Worm (Caenorhabditis elegans): Measurements from ENCODE around the gene rbm-34.
A peak's percentile ranks its signal among the peaks of the same experiment; 100 is the strongest.

Gene rbm-34

DNA sequence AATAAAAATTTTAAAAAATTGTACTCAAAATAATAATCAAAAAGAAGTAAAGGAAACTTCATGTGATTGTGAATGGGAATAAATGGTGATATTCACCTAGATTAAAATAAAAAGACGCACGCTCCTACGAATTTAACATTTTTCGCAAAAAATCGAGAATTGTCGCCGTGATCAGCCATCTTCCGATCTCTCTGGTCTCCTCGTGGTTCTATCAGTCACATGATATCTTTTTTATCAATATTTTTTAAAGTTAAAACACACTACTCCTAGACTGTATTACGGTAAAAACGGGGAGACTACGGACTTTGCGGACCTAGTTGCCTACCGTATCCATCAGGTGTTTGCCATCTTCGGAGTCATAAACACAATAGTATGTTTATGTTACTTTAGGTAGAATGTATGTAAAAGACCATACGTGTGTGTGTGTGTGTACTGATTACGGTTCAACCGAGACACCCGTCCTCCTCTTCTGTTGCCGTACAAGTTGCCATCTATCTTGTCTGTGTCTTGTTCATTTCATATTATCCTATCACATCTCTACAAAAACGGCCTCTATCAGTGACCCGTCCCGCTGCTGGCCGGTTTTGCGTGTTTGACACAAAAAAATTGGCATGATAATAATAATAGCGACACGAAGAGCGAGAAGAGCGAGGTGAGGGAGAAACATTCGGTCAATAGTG lies 38.6 kb upstream of the rbm-34 start, which contains the start of gene T12G3.2:
TSS of gene T12G3.2 (minus strand) at position 444 of the 680 bp plus-strand sequence.
- TF ChIP-seq unc-55 (GFP tag; optimal IDR thresholded peaks at IDR 0.05): no peak
- peak in 1 of 2 experiments; percentile 16 for TF ChIP-seq lsy-2 (tag; optimal IDR thresholded peaks at IDR 0.05)
- TF ChIP-seq nhr-129 (tag; optimal IDR thresholded peaks at IDR 0.05): peak; percentile 64
- no peak for TF ChIP-seq nhr-77 (tag; optimal IDR thresholded peaks at IDR 0.05)
- TF ChIP-seq sma-3 (GFP tag; optimal IDR thresholded peaks at IDR 0.05): peak; percentile 44
- TF ChIP-seq elt-3 (tag; optimal IDR thresholded peaks at IDR 0.05): no peak
- TF ChIP-seq sma-9 (GFP tag; optimal IDR thresholded peaks at IDR 0.05): peak; percentile 49
- no peak for TF ChIP-seq sma-9 (tag; optimal IDR thresholded peaks at IDR 0.05)
- TF ChIP-seq R02D3.7 (tag; optimal IDR thresholded peaks at IDR 0.05): no peak
- no peak for TF ChIP-seq skn-1 (tag; optimal IDR thresholded peaks at IDR 0.05)
- peak; percentile 65 for TF ChIP-seq fos-1 (tag; optimal IDR thresholded peaks at IDR 0.05)
- no peak for TF ChIP-seq dmd-4 (tag; optimal IDR thresholded peaks at IDR 0.05)
- TF ChIP-seq ceh-82 (tag; optimal IDR thresholded peaks at IDR 0.05): no peak
- TF ChIP-seq snpc-4 (tag; optimal IDR thresholded peaks at IDR 0.05): no peak
- no peak for TF ChIP-seq ztf-4 (tag; optimal IDR thresholded peaks at IDR 0.05)
- no peak for TF ChIP-seq mdl-1 (tag; optimal IDR thresholded peaks at IDR 0.05)
- peak; percentile 23 for TF ChIP-seq F13H6.1 (tag; optimal IDR thresholded peaks at IDR 0.05)
- peak; percentile 30 for TF ChIP-seq nhr-25 (tag; optimal IDR thresholded peaks at IDR 0.05)
- TF ChIP-seq nhr-237 (tag; optimal IDR thresholded peaks at IDR 0.05): no peak
- no peak for TF ChIP-seq egl-27 (tag; optimal IDR thresholded peaks at IDR 0.05)
- TF ChIP-seq ama-1 (optimal IDR thresholded peaks at IDR 0.05): no peak
- TF ChIP-seq nhr-21 (tag; optimal IDR thresholded peaks at IDR 0.05): peak; percentile 23
- TF ChIP-seq elt-1 (tag; optimal IDR thresholded peaks at IDR 0.05): no peak
- TF ChIP-seq gmeb-1 (tag; optimal IDR thresholded peaks at IDR 0.05): peak; percentile 25

DNA sequence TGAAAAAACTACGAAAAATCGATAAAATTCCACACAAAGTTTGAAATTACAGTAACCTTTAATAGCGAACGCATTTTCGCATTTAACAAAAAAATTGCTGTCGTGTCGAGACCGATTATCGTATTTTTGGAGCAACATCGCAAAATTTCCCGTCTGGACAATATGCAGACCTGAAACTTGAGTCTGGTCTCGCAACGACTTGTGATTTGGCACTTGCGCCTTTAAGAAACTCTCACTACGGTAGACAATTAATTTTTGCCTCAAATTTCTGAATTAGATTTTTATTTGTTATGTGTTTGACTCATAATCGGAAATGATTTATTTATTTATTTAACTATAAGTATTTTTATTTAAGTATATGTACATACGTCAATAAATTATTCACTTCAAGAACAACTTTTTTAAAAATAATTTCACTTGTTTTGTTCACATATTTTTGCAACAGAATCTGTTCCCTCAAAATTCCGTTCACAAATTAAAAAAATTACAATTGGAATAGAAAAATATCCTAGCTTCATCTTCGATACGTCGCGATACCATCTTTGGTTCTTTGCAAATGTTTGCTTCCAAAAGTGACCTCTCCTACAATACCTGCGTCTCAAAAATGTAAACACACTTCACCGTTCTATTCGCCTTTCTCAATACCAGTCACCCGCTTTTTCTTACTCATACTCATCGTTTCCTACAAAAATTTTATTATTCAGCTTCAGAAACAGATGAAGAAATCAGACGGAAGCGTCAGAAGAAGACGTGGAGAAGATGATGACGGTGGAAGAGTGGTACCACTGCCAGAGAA lies 37.5 kb upstream of the rbm-34 start, which contains the start of gene T12G3.4:
TSS of gene T12G3.4 (plus strand) at position 705 of the 796 bp plus-strand sequence.
- TF ChIP-seq fos-1 (tag; optimal IDR thresholded peaks at IDR 0.05) (peak; percentile 1), mdl-1 (tag; optimal IDR thresholded peaks at IDR 0.05) (no peak), nhr-129 (tag; optimal IDR thresholded peaks at IDR 0.05) (peak; percentile 2)

DNA sequence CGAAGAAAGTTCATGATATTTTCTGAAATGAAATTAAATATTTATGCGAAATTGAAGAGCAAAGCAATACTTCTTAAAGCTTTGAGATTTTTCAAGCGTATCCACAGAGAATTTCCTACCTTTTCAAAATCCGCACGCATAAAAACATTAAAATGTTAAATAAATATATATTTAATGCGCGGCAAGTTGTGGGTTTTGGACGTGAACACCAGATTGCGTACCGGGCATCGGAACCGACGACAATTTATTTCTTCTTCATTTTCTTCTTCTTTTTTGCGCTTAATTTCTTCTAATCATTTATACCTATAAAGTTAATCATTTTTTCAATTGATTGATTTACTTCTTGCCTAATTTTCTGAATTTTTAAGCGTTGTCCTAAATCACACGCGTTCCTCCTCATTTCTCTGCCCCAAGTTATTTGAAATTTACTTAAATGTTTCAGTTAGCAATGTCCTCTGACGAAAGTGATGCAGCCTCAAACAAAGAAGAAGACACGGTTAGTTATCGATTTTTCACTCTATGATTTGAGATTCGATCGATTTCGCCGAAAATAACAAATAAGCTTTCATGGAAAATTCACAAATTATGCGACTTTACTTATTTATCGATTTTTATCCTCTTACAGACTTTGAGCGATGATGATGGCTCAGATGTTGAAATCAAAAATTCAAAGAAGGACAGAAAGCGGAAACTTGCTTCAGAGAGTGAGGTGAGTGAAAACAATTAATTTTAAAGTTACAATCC lies 34.0 kb upstream of the rbm-34 start, which contains the start of the genes bre-5 and spt-5:
TSS of gene bre-5 (minus strand) at position 167 of the 744 bp plus-strand sequence.
TSS of gene spt-5 (plus strand) at position 443 of the 744 bp plus-strand sequence.
- TF ChIP-seq lsy-2 (tag; optimal IDR thresholded peaks at IDR 0.05) (peak in 1 of 2 experiments; percentile 61), F13H6.1 (tag; optimal IDR thresholded peaks at IDR 0.05) (no peak), nhr-25 (tag; optimal IDR thresholded peaks at IDR 0.05) (no peak), aly-2 (tag; optimal IDR thresholded peaks at IDR 0.05) (no peak), egl-27 (tag; optimal IDR thresholded peaks at IDR 0.05) (no peak), nhr-11 (tag; optimal IDR thresholded peaks at IDR 0.05) (no peak), nhr-12 (tag; optimal IDR thresholded peaks at IDR 0.05) (no peak), ama-1 (optimal IDR thresholded peaks at IDR 0.05) (no peak), nhr-129 (tag; optimal IDR thresholded peaks at IDR 0.05) (peak; percentile 7), sma-9 (GFP tag; optimal IDR thresholded peaks at IDR 0.05) (no peak), sma-9 (tag; optimal IDR thresholded peaks at IDR 0.05) (no peak), mab-5 (tag; optimal IDR thresholded peaks at IDR 0.05) (no peak), lin-11 (tag; optimal IDR thresholded peaks at IDR 0.05) (no peak), Y55F3AM.14 (GFP tag; optimal IDR thresholded peaks at IDR 0.05) (no peak), sma-3 (GFP tag; optimal IDR thresholded peaks at IDR 0.05) (no peak), gmeb-1 (tag; optimal IDR thresholded peaks at IDR 0.05) (peak; percentile 17), fos-1 (tag; optimal IDR thresholded peaks at IDR 0.05) (no peak)

DNA sequence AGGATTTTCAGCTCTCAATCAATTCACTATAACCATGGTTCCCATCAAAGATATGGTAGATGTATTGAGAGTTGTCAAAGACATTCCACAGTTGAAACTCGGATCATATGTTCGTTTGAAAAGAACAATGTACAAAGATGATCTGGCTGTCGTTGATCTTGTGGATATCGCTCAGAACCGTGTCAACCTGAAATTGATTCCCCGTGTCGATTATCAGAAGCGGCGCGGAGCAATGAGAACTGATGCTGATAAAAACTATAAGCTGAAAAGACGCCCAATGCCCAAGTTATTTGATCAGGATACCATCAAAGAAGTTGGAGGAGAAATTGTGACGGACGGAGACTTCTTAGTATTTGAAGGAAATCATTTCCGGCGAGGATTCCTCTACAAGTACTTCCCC lies 32.8 kb upstream of the rbm-34 start:
- no peak for TF ChIP-seq lin-39 (tag; optimal IDR thresholded peaks at IDR 0.05)
- TF ChIP-seq nhr-11 (tag; optimal IDR thresholded peaks at IDR 0.05): no peak
- TF ChIP-seq ztf-1 (GFP tag; conservative IDR thresholded peaks at IDR 0.05): no peak
- TF ChIP-seq zag-1 (tag; optimal IDR thresholded peaks at IDR 0.05): no peak
- TF ChIP-seq elt-3 (tag; optimal IDR thresholded peaks at IDR 0.05): no peak
- no peak for TF ChIP-seq F13H6.1 (tag; optimal IDR thresholded peaks at IDR 0.05)
- TF ChIP-seq sem-4 (tag; optimal IDR thresholded peaks at IDR 0.05): no peak
- TF ChIP-seq nhr-10 (tag; optimal IDR thresholded peaks at IDR 0.05): no peak
- TF ChIP-seq unc-55 (GFP tag; optimal IDR thresholded peaks at IDR 0.05): no peak
- TF ChIP-seq nhr-77 (tag; optimal IDR thresholded peaks at IDR 0.05): no peak
- TF ChIP-seq nhr-23 (tag; optimal IDR thresholded peaks at IDR 0.05): no peak
- TF ChIP-seq Y55F3AM.14 (GFP tag; optimal IDR thresholded peaks at IDR 0.05): no peak
- TF ChIP-seq ceh-82 (tag; optimal IDR thresholded peaks at IDR 0.05): no peak
- no peak for TF ChIP-seq lsy-2 (tag; optimal IDR thresholded peaks at IDR 0.05)
- no peak for TF ChIP-seq dmd-4 (tag; optimal IDR thresholded peaks at IDR 0.05)

Measured in whole organism, L2 larva.